Worm (Caenorhabditis elegans): ENCODE measurements around the gene sre-20.

sre-20 gene

DNA sequence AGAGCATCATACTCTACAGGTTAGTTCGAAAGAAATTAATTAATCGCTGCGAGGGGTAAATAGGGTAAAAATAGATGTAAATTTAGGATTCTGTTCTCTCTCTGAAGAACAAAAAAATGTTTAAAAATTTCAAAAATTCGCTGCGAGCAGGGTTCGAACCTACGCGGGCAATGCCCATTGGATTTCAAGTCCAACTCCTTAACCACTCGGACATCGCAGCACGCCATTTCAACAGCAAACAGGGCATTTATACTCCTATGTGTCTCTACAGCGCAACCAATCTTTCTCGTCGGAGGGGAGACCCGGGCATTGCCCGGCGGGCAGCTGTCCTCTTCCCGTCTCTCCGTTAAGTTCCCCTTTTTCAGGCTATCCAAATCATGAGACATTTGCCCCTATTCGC is 4.5 kb downstream of the sre-20 start (continued):
- TF ChIP-seq Y56A3A.18 (GFP tag; IDR thresholded peaks at IDR 0.05), result peak; percentile 79
- peak; percentile 76 for TF ChIP-seq him-1 (tag; optimal IDR thresholded peaks at IDR 0.05)
- no peak for TF ChIP-seq Y53F4B.3 (GFP tag; IDR thresholded peaks at IDR 0.05)
- TF ChIP-seq ztf-25 (GFP tag; IDR thresholded peaks at IDR 0.05), result peak; percentile 85
- TF ChIP-seq ceh-40 (GFP tag; IDR thresholded peaks at IDR 0.05), result peak; percentile 78; the same call in 1 of the 2 replicates
- TF ChIP-seq F52B5.7 (tag; optimal IDR thresholded peaks at IDR 0.05), result peak; percentile 66
- TF ChIP-seq lin-26 (GFP tag; IDR thresholded peaks at IDR 0.05), result peak; percentile 97
- TF ChIP-seq ceh-27 (GFP tag; optimal IDR thresholded peaks at IDR 0.05), result peak; percentile 75
- TF ChIP-seq zim-3 (tag; optimal IDR thresholded peaks at IDR 0.05), result peak; percentile 91
- TF ChIP-seq snpc-3.4 (tag; optimal IDR thresholded peaks at IDR 0.05), result peak; percentile 65
- no peak for TF ChIP-seq F22D6.2 (tag; optimal IDR thresholded peaks at IDR 0.05)
- TF ChIP-seq F37B4.10 (GFP tag; IDR thresholded peaks at IDR 0.05), result 0 out of 2 replicates have a peak, but pooled peaks have one; percentile 45
- peak; percentile 69 for TF ChIP-seq snpc-1.3 (tag; optimal IDR thresholded peaks at IDR 0.05; ENCODE audit: insufficient read depth)
- TF ChIP-seq T07F8.4 (tag; optimal IDR thresholded peaks at IDR 0.05), result peak; percentile 71
- no peak for TF ChIP-seq nfya-1 (tag; optimal IDR thresholded peaks at IDR 0.05; ENCODE audit: borderline replicate concordance, insufficient read depth)
- TF ChIP-seq Y53G8AR.9 (GFP tag; conservative IDR thresholded peaks at IDR 0.05), result no peak
- TF ChIP-seq mcd-1 (GFP tag; IDR thresholded peaks at IDR 0.05), result peak; percentile 72
- no peak for TF ChIP-seq pha-4 (tag; optimal IDR thresholded peaks at IDR 0.05)
- TF ChIP-seq ztf-22 (GFP tag; optimal IDR thresholded peaks at IDR 0.05), result peak; percentile 21
- peak; percentile 13 for TF ChIP-seq gei-17 (GFP tag; optimal IDR thresholded peaks at IDR 0.05)
- TF ChIP-seq nfya-2 (GFP tag; IDR thresholded peaks at IDR 0.05), result no peak
- TF ChIP-seq lin-35 (GFP tag; optimal IDR thresholded peaks at IDR 0.05), result no peak
- peak; percentile 87 for TF ChIP-seq rpc-1 (optimal IDR thresholded peaks at IDR 0.05)
- peak; percentile 89 for TF ChIP-seq rpc-1 (tag; optimal IDR thresholded peaks at IDR 0.05)
- peak; percentile 65 for TF ChIP-seq somi-1 (GFP tag; optimal IDR thresholded peaks at IDR 0.05)
- peak; percentile 4 for TF ChIP-seq hlh-12 (tag; optimal IDR thresholded peaks at IDR 0.05)
- no peak for TF ChIP-seq ztf-28 (GFP tag; IDR thresholded peaks at IDR 0.05)
- peak; percentile 76 for TF ChIP-seq hmg-1.2 (GFP tag; IDR thresholded peaks at IDR 0.05)
- TF ChIP-seq madf-8 (GFP tag; conservative IDR thresholded peaks at IDR 0.05), result no peak
- TF ChIP-seq B0035.1 (tag; optimal IDR thresholded peaks at IDR 0.05), result no peak
- peak; percentile 60; the same call in 1 of the 2 replicates for TF ChIP-seq let-526 (GFP tag; IDR thresholded peaks at IDR 0.05)
- TF ChIP-seq cebp-1 (GFP tag; IDR thresholded peaks at IDR 0.05), result 0 out of 2 replicates have a peak, but pooled peaks have one; percentile 60
- TF ChIP-seq cebp-1 (tag; optimal IDR thresholded peaks at IDR 0.05), result no peak
- peak; percentile 33; the same call in 1 of the 2 replicates for TF ChIP-seq Y95B8A.8 (GFP tag; IDR thresholded peaks at IDR 0.05)
- TF ChIP-seq T26A5.8 (tag; optimal IDR thresholded peaks at IDR 0.05), result peak; percentile 59
- peak; percentile 49 for TF ChIP-seq rcor-1 (GFP tag; IDR thresholded peaks at IDR 0.05)
- TF ChIP-seq snpc-4 (GFP tag; optimal IDR thresholded peaks at IDR 0.05), result peak; percentile 44
- peak in 1 of 4 experiments; percentile 68 for TF ChIP-seq snpc-4 (tag; optimal IDR thresholded peaks at IDR 0.05)
- TF ChIP-seq sea-2 (GFP tag; IDR thresholded peaks at IDR 0.05), result 0 out of 2 replicates have a peak, but pooled peaks have one; percentile 45
- peak; percentile 81 for TF ChIP-seq pbrm-1 (GFP tag; IDR thresholded peaks at IDR 0.05)
- TF ChIP-seq zfh-2 (GFP tag; conservative IDR thresholded peaks at IDR 0.05), result no peak
- TF ChIP-seq ZK185.1 (tag; optimal IDR thresholded peaks at IDR 0.05; ENCODE audit: poor library complexity, severe bottlenecking), result peak; percentile 69
- TF ChIP-seq sptf-2 (GFP tag; optimal IDR thresholded peaks at IDR 0.05), result peak; percentile 59
- peak; percentile 4 for TF ChIP-seq atf-7 (tag; optimal IDR thresholded peaks at IDR 0.05)
- TF ChIP-seq lir-1 (GFP tag; conservative IDR thresholded peaks at IDR 0.05), result no peak
- 0 out of 2 replicates have a peak, but pooled peaks have one; percentile 53 for TF ChIP-seq ztf-6 (GFP tag; IDR thresholded peaks at IDR 0.05)
- TF ChIP-seq ceh-58 (GFP tag; IDR thresholded peaks at IDR 0.05), result peak; percentile 83; the same call in 1 of the 2 replicates
- peak; percentile 89 for TF ChIP-seq die-1 (tag; optimal IDR thresholded peaks at IDR 0.05)
- TF ChIP-seq cebp-2 (GFP tag; IDR thresholded peaks at IDR 0.05), result peak; percentile 80; the same call in 1 of the 2 replicates
